Worm (Caenorhabditis elegans): ENCODE measurements around the gene iff-2.

iff-2 gene

ce11 chrII:8562002-8562401 is 835 bp upstream of the iff-2 start, which contains the start of gene F54C9.14:
Gene F54C9.14, plus strand, starts transcription at chrII:8562302.
- TF ChIP-seq tab-1 (GFP tag; IDR thresholded peaks at IDR 0.05) (no peak), cog-1 (tag; optimal IDR thresholded peaks at IDR 0.05) (no peak), flt-1 (GFP tag; IDR thresholded peaks at IDR 0.05) (no peak), med-1 (GFP tag; optimal IDR thresholded peaks at IDR 0.05; ENCODE audit: insufficient read depth) (no peak), ref-1 (GFP tag; conservative IDR thresholded peaks at IDR 0.05) (no peak), klf-2 (GFP tag; conservative IDR thresholded peaks at IDR 0.05) (no peak), ztf-29 (GFP tag; IDR thresholded peaks at IDR 0.05) (no peak), ztf-23 (GFP tag; IDR thresholded peaks at IDR 0.05) (no peak), T22C8.4 (GFP tag; IDR thresholded peaks at IDR 0.05) (no peak)

ce11 chrII:8559188-8559587 is 2.0 kb downstream of the iff-2 start:
- TF ChIP-seq T22C8.4 (GFP tag; IDR thresholded peaks at IDR 0.05) = no peak
- no peak for TF ChIP-seq ztf-23 (GFP tag; IDR thresholded peaks at IDR 0.05)
- no peak for TF ChIP-seq med-1 (GFP tag; optimal IDR thresholded peaks at IDR 0.05; ENCODE audit: insufficient read depth)
- TF ChIP-seq klf-2 (GFP tag; conservative IDR thresholded peaks at IDR 0.05) = no peak
- no peak for TF ChIP-seq ref-1 (GFP tag; conservative IDR thresholded peaks at IDR 0.05)
- no peak for TF ChIP-seq flt-1 (GFP tag; IDR thresholded peaks at IDR 0.05)
- no peak for TF ChIP-seq cog-1 (tag; optimal IDR thresholded peaks at IDR 0.05)
- no peak for TF ChIP-seq tab-1 (GFP tag; IDR thresholded peaks at IDR 0.05)
- no peak for TF ChIP-seq ztf-29 (GFP tag; IDR thresholded peaks at IDR 0.05)

ce11 chrII:8556166-8556565 is 5.0 kb downstream of the iff-2 start, which contains the start of gene glb-27:
Gene glb-27, minus strand, starts transcription at chrII:8556266.
- TF ChIP-seq ztf-29 (GFP tag; IDR thresholded peaks at IDR 0.05) (no peak), T22C8.4 (GFP tag; IDR thresholded peaks at IDR 0.05) (no peak), med-1 (GFP tag; optimal IDR thresholded peaks at IDR 0.05; ENCODE audit: insufficient read depth) (no peak)

ce11 chrII:8554568-8554967 is 6.6 kb downstream of the iff-2 start:
- TF ChIP-seq ref-1 (GFP tag; conservative IDR thresholded peaks at IDR 0.05) = no peak
- no peak for TF ChIP-seq T22C8.4 (GFP tag; IDR thresholded peaks at IDR 0.05)
- TF ChIP-seq tab-1 (GFP tag; IDR thresholded peaks at IDR 0.05) = no peak

- TF ChIP-seq cog-1 (tag; optimal IDR thresholded peaks at IDR 0.05) (no peak), ztf-29 (GFP tag; IDR thresholded peaks at IDR 0.05) (no peak), ref-1 (GFP tag; conservative IDR thresholded peaks at IDR 0.05) (no peak), med-1 (GFP tag; optimal IDR thresholded peaks at IDR 0.05; ENCODE audit: insufficient read depth) (no peak), tab-1 (GFP tag; IDR thresholded peaks at IDR 0.05) (no peak), T22C8.4 (GFP tag; IDR thresholded peaks at IDR 0.05) (no peak), ztf-23 (GFP tag; IDR thresholded peaks at IDR 0.05) (no peak), klf-2 (GFP tag; conservative IDR thresholded peaks at IDR 0.05) (no peak), flt-1 (GFP tag; IDR thresholded peaks at IDR 0.05) (no peak)
Observed at ce11 chrII:8551100-8551499, 10.1 kb downstream of the iff-2 start.

- peak; percentile 82 for TF ChIP-seq ztf-29 (GFP tag; IDR thresholded peaks at IDR 0.05)
- peak; percentile 90 for TF ChIP-seq ref-1 (GFP tag; conservative IDR thresholded peaks at IDR 0.05)
- peak; percentile 92 for TF ChIP-seq flt-1 (GFP tag; IDR thresholded peaks at IDR 0.05)
- peak; percentile 40 for TF ChIP-seq med-1 (GFP tag; optimal IDR thresholded peaks at IDR 0.05; ENCODE audit: insufficient read depth)
- peak; percentile 52 for TF ChIP-seq cog-1 (tag; optimal IDR thresholded peaks at IDR 0.05)
- TF ChIP-seq klf-2 (GFP tag; conservative IDR thresholded peaks at IDR 0.05) = peak; percentile 84
- TF ChIP-seq T22C8.4 (GFP tag; IDR thresholded peaks at IDR 0.05) = peak; percentile 63; the same call in 1 of the 2 replicates
- TF ChIP-seq ztf-23 (GFP tag; IDR thresholded peaks at IDR 0.05) = no peak; the same call in none of the 2 replicates
- TF ChIP-seq tab-1 (GFP tag; IDR thresholded peaks at IDR 0.05) = peak; percentile 91
Observed at ce11 chrII:8546975-8547374, 14.2 kb downstream of the iff-2 start.

ce11 chrII:8545315-8545714 is 15.9 kb downstream of the iff-2 start, which contains the start of gene decr-1.2:
Gene decr-1.2, plus strand, starts transcription at chrII:8545615.
- TF ChIP-seq ref-1 (GFP tag; conservative IDR thresholded peaks at IDR 0.05) (no peak), tab-1 (GFP tag; IDR thresholded peaks at IDR 0.05) (no peak), flt-1 (GFP tag; IDR thresholded peaks at IDR 0.05) (no peak), klf-2 (GFP tag; conservative IDR thresholded peaks at IDR 0.05) (no peak)

- no peak for TF ChIP-seq ztf-23 (GFP tag; IDR thresholded peaks at IDR 0.05)
- no peak for TF ChIP-seq med-1 (GFP tag; optimal IDR thresholded peaks at IDR 0.05; ENCODE audit: insufficient read depth)
- no peak for TF ChIP-seq tab-1 (GFP tag; IDR thresholded peaks at IDR 0.05)
- no peak for TF ChIP-seq T22C8.4 (GFP tag; IDR thresholded peaks at IDR 0.05)
- TF ChIP-seq cog-1 (tag; optimal IDR thresholded peaks at IDR 0.05) = no peak
- TF ChIP-seq ref-1 (GFP tag; conservative IDR thresholded peaks at IDR 0.05) = no peak
- TF ChIP-seq klf-2 (GFP tag; conservative IDR thresholded peaks at IDR 0.05) = no peak
- TF ChIP-seq flt-1 (GFP tag; IDR thresholded peaks at IDR 0.05) = no peak
- TF ChIP-seq ztf-29 (GFP tag; IDR thresholded peaks at IDR 0.05) = no peak
Observed at ce11 chrII:8540412-8540811, 20.8 kb downstream of the iff-2 start, which contains the start of gene pqn-73. Gene pqn-73, plus strand, starts transcription at chrII:8540712.

- TF ChIP-seq cog-1 (tag; optimal IDR thresholded peaks at IDR 0.05) (no peak), med-1 (GFP tag; optimal IDR thresholded peaks at IDR 0.05; ENCODE audit: insufficient read depth) (no peak), T22C8.4 (GFP tag; IDR thresholded peaks at IDR 0.05) (no peak), flt-1 (GFP tag; IDR thresholded peaks at IDR 0.05) (no peak), ztf-29 (GFP tag; IDR thresholded peaks at IDR 0.05) (no peak), ref-1 (GFP tag; conservative IDR thresholded peaks at IDR 0.05) (no peak), tab-1 (GFP tag; IDR thresholded peaks at IDR 0.05) (no peak), klf-2 (GFP tag; conservative IDR thresholded peaks at IDR 0.05) (no peak), ztf-23 (GFP tag; IDR thresholded peaks at IDR 0.05) (no peak)
Observed at ce11 chrII:8536060-8536459, 25.1 kb downstream of the iff-2 start, which contains the start of gene W01C9.2. Gene W01C9.2, plus strand, starts transcription at chrII:8536360.

- TF ChIP-seq klf-2 (GFP tag; conservative IDR thresholded peaks at IDR 0.05) (no peak), tab-1 (GFP tag; IDR thresholded peaks at IDR 0.05) (no peak), ztf-29 (GFP tag; IDR thresholded peaks at IDR 0.05) (no peak), cog-1 (tag; optimal IDR thresholded peaks at IDR 0.05) (no peak), T22C8.4 (GFP tag; IDR thresholded peaks at IDR 0.05) (no peak), med-1 (GFP tag; optimal IDR thresholded peaks at IDR 0.05; ENCODE audit: insufficient read depth) (no peak), ztf-23 (GFP tag; IDR thresholded peaks at IDR 0.05) (no peak), ref-1 (GFP tag; conservative IDR thresholded peaks at IDR 0.05) (no peak), flt-1 (GFP tag; IDR thresholded peaks at IDR 0.05) (no peak)
Observed at ce11 chrII:8532015-8532414, 29.2 kb downstream of the iff-2 start.

All from whole organism, midembryonic.